Fruit fly (Drosophila melanogaster): ENCODE data around the gene CG44815.

CG44815 gene

dm6 chrX:9416045-9416444 lies 30.0 kb downstream of the CG44815 start (continued):
- TF ChIP-seq CG5953 (GFP tag; IDR thresholded peaks at IDR 0.05) (0 out of 2 replicates have a peak, but pooled peaks have one; percentile 16), Hr3 (GFP tag; optimal IDR thresholded peaks at IDR 0.05) (peak; percentile 19), pita (GFP tag; optimal IDR thresholded peaks at IDR 0.05) (no peak), nerfin-1 (tag; optimal IDR thresholded peaks at IDR 0.05) (no peak), crc (GFP tag; optimal IDR thresholded peaks at IDR 0.05) (peak; percentile 18), D (optimal IDR thresholded peaks at IDR 0.05) (no peak), D (GFP tag; optimal IDR thresholded peaks at IDR 0.05) (peak; percentile 42), ind (GFP tag; optimal IDR thresholded peaks at IDR 0.05) (peak; percentile 73), Side (GFP tag; optimal IDR thresholded peaks at IDR 0.05) (peak; percentile 48), CG12744 (GFP tag; optimal IDR thresholded peaks at IDR 0.05) (peak; percentile 24), NfI (GFP tag; optimal IDR thresholded peaks at IDR 0.05) (peak; percentile 60), CG6791 (GFP tag; IDR thresholded peaks at IDR 0.05; ENCODE audit: partially characterized antibody) (no peak), CG9727 (GFP tag; optimal IDR thresholded peaks at IDR 0.05) (peak; percentile 51), Atf3 (GFP tag; optimal IDR thresholded peaks at IDR 0.05) (peak; percentile 38), CG7745 (tag; optimal IDR thresholded peaks at IDR 0.05) (no peak), Ptx1 (GFP tag; IDR thresholded peaks at IDR 0.05) (peak; percentile 57), CG4328 (GFP tag; optimal IDR thresholded peaks at IDR 0.05) (no peak), Dbx (GFP tag; IDR thresholded peaks at IDR 0.05) (no peak; the same call in 1 of the 3 replicates), CG17829 (tag; optimal IDR thresholded peaks at IDR 0.05) (no peak), CG12391 (tag; optimal IDR thresholded peaks at IDR 0.05) (peak; percentile 53), CG3163 (GFP tag; optimal IDR thresholded peaks at IDR 0.05) (no peak), Pdp1 (GFP tag; optimal IDR thresholded peaks at IDR 0.05) (peak in 1 of 2 experiments; percentile 57), Dp (GFP tag; optimal IDR thresholded peaks at IDR 0.05) (no peak), mam (GFP tag; optimal IDR thresholded peaks at IDR 0.05) (peak; percentile 54), p53 (GFP tag; optimal IDR thresholded peaks at IDR 0.05) (no peak), CG7839 (tag; optimal IDR thresholded peaks at IDR 0.05) (peak; percentile 74), grn (GFP tag; optimal IDR thresholded peaks at IDR 0.05) (peak; percentile 49), NK7.1 (GFP tag; optimal IDR thresholded peaks at IDR 0.05) (peak; percentile 25), HLH3B (GFP tag; IDR thresholded peaks at IDR 0.05) (peak; percentile 77), MESR4 (GFP tag; optimal IDR thresholded peaks at IDR 0.05) (no peak), CG43689 (GFP tag; IDR thresholded peaks at IDR 0.05) (no peak), Doc3 (GFP tag; IDR thresholded peaks at IDR 0.05; ENCODE audit: partially characterized antibody) (no peak), CG5245 (GFP tag; optimal IDR thresholded peaks at IDR 0.05) (peak; percentile 49), CG6654 (GFP tag; optimal IDR thresholded peaks at IDR 0.05) (peak; percentile 27), CG32772 (GFP tag; IDR thresholded peaks at IDR 0.05) (peak; percentile 75), CG17568 (GFP tag; optimal IDR thresholded peaks at IDR 0.05) (peak; percentile 8), CG4820 (GFP tag; optimal IDR thresholded peaks at IDR 0.05) (peak; percentile 59), peb (GFP tag; IDR thresholded peaks at IDR 0.05) (peak; percentile 51; the same call in 1 of the 2 replicates), Aef1 (GFP tag; IDR thresholded peaks at IDR 0.05) (peak; percentile 69), MBD-R2 (GFP tag; IDR thresholded peaks at IDR 0.05) (peak; percentile 32; the same call in 1 of the 2 replicates), sna (GFP tag; IDR thresholded peaks at IDR 0.05; ENCODE audit: partially characterized antibody) (no peak), MTF-1 (GFP tag; optimal IDR thresholded peaks at IDR 0.05; ENCODE audit: borderline replicate concordance) (peak; percentile 37), CG30020 (tag; optimal IDR thresholded peaks at IDR 0.05) (no peak), jing (GFP tag; optimal IDR thresholded peaks at IDR 0.05) (peak; percentile 57), CG18619 (GFP tag; optimal IDR thresholded peaks at IDR 0.05) (peak; percentile 40), CG10462 (GFP tag; optimal IDR thresholded peaks at IDR 0.05) (peak; percentile 22), kah (GFP tag; optimal IDR thresholded peaks at IDR 0.05) (no peak), ap (GFP tag; IDR thresholded peaks at IDR 0.05) (peak; percentile 72), dimm (GFP tag; IDR thresholded peaks at IDR 0.05) (peak; percentile 21; the same call in 1 of the 2 replicates), CHES-1-like (GFP tag; optimal IDR thresholded peaks at IDR 0.05) (peak; percentile 7), CG7372 (GFP tag; IDR thresholded peaks at IDR 0.05) (peak; percentile 46; the same call in 1 of the 2 replicates)
